Worm (Caenorhabditis elegans): Measurements from ENCODE around the gene R12B2.8.

The R12B2.8 gene

DNA sequence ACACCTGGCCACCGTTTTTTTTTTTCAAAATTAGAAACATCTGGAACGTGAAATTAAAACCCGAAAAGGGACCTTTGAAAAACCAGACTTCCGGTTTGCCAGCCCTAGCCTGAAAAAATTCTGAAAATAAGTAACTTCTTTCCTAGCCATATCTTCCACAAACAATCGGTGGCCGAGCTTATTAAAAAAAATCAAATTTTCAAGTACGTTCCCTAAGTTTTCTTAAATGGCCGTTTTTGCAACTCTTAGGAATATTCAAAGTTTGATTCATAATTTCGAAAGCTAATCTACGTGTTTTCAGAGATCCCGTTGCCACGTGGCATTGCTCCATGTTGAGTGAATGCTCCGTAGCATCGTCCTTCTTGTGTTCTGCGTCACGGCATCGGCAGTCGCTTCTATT is at the start of gene R12B2.8:
Gene R12B2.8, plus strand, starts transcription at position 301 of the 400 bp plus-strand sequence.
- no peak for TF ChIP-seq unc-62 (GFP tag; optimal IDR thresholded peaks at IDR 0.05)

DNA sequence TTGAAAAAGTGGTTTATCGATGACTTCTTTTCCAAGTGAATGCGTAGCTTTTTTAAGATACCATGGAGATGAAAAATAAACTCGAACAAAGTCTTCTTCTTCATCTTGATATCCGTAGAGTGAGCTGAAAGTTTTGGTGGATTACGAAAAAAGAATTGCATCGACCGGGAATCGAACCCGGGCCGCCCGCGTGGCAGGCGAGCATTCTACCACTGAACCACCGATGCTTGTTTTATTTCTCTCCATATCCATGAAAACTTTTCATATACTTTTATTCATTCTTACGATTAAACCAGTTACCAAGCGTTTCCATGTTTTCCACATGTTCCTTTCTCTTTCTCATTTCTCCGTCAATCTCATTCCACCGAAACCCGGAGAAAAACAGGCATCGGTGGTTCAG is 41.6 kb upstream of the R12B2.8 start:
- no peak for TF ChIP-seq unc-62 (GFP tag; optimal IDR thresholded peaks at IDR 0.05)

DNA sequence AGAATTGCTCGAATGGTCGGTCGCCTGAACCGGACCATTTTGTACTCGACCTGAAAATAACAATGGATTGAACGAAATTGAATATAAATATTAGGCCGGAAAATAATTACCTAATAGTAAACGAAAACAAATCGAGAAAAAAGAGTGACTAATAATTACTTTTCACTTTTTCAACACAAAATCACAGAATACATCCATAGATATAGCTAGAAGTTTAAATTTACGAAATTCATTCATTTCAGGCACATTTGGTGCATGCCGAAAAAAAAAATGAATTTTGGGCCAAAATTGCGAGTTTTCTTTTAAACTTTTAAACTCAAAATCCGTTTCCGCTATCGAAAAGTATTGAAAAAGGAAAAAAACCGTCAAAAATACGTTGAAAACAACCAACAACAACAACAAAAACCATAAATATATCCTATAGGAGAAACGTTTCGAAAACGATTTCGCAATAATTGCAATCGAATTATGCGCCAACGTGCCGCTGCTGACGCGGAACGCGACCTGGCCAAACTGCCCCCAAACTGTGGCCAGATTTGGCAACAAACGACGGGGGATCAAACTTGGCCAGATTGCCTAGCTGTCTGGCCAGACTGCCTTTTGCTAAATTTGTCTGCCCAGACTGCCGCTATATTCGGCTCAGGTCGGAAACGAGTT is 38.3 kb upstream of the R12B2.8 start, which contains the start of gene Y37B11A.3:
Gene Y37B11A.3, minus strand, starts transcription at position 51 of the 657 bp plus-strand sequence.
- TF ChIP-seq unc-62 (GFP tag; optimal IDR thresholded peaks at IDR 0.05): no peak

DNA sequence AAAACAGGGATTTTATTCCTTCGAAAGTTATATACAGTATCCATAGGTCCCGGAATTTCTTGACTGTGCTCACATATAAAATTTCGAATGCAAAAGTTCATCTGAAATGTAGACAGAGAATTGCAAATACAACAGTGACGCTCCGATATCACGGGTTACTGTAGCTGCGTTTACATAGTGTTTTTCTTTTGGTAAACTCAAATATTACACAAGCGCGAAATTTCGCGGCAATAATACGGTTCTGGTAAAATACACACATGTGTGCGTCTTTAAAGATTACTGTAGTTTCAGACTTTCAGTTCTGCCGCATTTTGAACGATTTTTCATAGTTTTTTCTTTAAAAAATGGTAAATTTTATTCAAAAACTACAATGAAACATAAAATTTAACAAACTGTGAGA is 33.2 kb upstream of the R12B2.8 start, which contains the start of gene rev-3:
Gene rev-3, minus strand, starts transcription at position 101 of the 400 bp plus-strand sequence.
- no peak for TF ChIP-seq unc-62 (GFP tag; optimal IDR thresholded peaks at IDR 0.05)

DNA sequence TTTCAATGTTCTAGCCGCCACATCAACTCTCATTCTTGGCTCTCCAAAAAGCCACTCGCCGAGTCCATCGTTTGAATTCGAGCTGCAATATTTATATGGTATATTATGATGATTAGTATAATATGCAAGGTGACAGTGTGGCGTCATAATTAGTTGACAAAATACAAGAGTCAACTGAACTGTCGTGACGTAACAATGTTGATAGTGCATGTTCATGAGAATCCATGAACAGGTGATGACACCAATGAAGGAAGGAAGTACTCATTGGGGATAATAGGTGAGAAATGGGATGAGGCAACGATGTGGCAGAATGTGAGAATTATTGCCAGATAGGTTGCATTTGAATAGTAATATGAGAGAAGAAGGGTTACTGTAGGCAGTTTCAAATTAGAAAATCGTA is 28.7 kb upstream of the R12B2.8 start:
- TF ChIP-seq unc-62 (GFP tag; optimal IDR thresholded peaks at IDR 0.05): no peak

DNA sequence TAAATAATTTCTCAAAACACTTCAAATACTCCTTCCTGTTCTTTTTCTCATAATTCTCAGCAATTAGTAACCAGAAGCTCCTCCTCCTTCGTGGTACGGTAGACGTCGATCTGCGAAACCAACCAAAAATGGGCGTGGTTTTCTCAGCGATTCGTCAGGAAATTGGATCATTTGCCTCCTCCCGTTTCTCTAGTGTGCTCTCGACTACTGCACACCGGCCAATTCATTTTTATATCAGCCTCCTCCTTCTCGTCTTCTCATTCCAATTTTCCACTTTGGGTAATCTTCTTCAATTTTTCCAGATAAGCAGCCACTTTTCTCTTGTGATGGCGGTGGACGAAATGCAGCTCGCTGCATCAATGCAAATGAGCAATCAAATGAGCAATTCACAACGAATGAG is 25.0 kb upstream of the R12B2.8 start, which contains the start of gene ceh-10:
Gene ceh-10, plus strand, starts transcription at position 301 of the 400 bp plus-strand sequence.
- no peak for TF ChIP-seq unc-62 (GFP tag; optimal IDR thresholded peaks at IDR 0.05)

DNA sequence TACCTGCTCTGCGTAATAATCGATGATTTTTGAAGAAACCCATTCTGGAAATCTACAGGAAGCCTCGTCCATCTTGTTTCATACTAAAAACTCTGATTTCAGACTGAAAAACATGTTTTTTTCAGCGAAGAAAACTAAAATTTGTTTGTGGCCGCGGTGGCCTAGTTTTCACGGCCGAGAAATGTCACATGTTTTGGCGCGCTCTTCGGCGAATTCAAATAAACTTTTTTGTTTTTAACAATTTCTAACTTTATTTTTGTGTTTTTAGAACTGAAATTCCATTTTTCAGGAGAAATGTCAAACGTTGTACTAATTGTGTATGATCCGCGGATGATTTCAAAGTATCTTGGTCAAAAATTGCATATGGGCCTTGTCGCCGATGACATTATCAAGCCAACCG is 20.7 kb upstream of the R12B2.8 start, which contains the start of the genes polq-1 and him-10:
Gene polq-1, minus strand, starts transcription at position 190 of the 400 bp plus-strand sequence.
Gene him-10, plus strand, starts transcription at position 290 of the 400 bp plus-strand sequence.
- TF ChIP-seq unc-62 (GFP tag; optimal IDR thresholded peaks at IDR 0.05): no peak

DNA sequence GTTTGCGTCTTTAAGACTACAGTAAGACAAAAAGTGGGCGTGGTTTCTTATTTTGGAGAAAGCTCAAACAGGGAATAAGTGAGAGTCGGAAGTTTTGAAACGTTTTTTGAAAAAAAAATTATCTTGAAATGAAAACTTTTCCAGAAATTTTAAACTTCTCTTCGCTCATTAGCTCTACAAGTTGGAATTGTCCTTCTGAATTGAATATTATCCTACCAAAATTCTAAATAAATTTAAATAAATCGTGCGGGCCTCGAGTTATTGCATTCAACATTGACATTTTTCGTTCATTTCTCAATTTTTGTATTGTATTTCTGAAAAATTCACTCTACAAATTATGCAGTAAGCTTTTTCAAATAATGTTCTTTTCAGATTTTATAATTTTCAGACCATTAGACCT is 18.4 kb upstream of the R12B2.8 start, which contains the start of gene R12B2.3:
Gene R12B2.3, plus strand, starts transcription at position 301 of the 400 bp plus-strand sequence.
- no peak for TF ChIP-seq unc-62 (GFP tag; optimal IDR thresholded peaks at IDR 0.05)

DNA sequence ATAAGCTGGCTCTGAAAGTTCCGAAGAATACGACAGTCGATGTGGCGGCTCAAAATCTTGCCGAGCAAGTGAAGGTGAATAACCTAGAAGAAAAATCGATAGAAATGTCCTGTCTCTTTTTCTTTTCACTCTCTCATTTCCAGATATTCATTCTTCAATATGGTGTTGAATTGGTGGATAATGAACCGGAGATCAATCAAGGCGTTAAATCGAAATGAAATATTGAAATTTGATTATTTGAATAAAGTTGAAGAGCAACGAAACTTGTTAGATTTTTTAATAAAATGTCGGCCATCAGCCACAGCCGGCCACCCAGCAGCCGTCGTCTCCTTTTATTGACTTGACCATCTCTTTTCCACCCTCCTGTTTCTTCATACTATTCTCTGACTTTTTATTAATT is 17.0 kb upstream of the R12B2.8 start, which contains the start of gene R12B2.2:
Gene R12B2.2, plus strand, starts transcription at position 301 of the 400 bp plus-strand sequence.
- no peak for TF ChIP-seq unc-62 (GFP tag; optimal IDR thresholded peaks at IDR 0.05)

DNA sequence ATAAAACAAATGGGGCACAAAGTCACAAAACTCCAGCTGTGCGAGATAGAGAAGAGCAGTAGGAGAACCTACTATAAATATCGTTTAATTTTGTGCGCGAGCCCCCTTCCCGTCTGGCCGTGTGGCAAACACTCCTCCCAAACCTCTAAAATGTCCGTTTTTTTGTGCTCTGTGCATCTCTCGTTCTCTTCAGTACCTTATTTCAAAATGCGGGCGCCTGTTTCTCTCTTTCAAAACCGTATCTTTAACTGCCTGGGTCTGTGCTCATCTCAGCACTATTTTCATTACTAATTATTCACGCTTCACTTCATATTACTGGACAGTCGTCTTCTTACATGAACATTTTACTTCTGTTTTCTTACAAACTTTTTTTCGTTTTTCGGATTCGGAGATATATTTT is 13.7 kb upstream of the R12B2.8 start:
- TF ChIP-seq unc-62 (GFP tag; optimal IDR thresholded peaks at IDR 0.05): no peak

DNA sequence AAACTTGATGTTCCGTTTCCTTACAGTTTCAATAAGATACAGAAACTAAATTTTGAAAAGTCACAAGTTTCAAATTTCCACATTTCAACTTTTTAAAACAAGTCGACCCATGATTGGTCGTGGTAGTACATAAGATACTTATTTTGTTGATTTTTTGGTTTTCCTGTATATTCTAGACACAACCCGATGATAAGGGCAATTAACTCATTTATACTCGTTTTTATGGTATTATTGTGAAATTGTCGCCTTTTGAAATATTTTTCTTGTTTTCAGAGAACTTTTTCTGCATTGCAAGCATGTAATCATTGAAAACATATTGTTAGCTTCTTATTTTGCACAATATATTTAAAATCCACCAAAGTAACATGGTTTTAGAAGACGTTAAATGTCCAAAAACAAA is 11.8 kb upstream of the R12B2.8 start:
- TF ChIP-seq unc-62 (GFP tag; optimal IDR thresholded peaks at IDR 0.05): no peak

DNA sequence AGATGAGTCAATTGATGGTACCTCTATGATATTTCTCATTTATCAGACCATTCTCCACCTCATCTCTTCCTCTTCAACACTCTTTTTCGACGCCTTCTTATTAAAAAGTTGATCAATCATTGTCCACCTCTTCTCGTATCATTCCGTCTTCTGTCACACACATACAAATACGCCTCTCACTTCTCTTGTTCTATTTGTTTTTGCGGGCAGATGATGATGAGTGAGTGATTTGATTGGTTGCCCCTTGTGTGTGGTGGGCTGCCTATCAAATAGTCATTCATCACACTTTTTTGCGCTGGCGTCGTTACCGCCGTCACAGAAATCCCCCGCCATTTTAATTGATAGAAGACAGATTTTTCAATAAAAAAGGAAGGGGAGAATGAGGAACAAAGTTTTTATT is 11.0 kb upstream of the R12B2.8 start:
- TF ChIP-seq unc-62 (GFP tag; optimal IDR thresholded peaks at IDR 0.05): no peak

DNA sequence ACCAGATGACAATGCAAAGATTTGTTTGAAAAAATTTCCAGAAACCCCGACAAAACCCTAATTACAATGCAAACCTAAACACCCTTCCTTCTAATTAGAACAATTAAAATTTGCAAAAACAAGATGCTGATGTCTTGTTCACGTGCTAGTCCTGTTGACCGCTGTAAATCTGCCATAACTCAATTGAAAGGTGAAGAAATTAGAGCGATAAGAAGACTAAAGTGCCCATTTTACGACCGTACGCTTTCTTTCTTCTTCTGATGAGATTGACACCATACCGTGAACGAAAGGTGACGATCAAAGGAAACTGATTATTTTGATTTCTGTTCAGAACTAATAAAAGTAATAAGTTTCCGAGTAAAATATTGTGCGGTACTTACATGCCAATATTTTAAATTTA is 10.2 kb upstream of the R12B2.8 start:
- no peak for TF ChIP-seq unc-62 (GFP tag; optimal IDR thresholded peaks at IDR 0.05)

DNA sequence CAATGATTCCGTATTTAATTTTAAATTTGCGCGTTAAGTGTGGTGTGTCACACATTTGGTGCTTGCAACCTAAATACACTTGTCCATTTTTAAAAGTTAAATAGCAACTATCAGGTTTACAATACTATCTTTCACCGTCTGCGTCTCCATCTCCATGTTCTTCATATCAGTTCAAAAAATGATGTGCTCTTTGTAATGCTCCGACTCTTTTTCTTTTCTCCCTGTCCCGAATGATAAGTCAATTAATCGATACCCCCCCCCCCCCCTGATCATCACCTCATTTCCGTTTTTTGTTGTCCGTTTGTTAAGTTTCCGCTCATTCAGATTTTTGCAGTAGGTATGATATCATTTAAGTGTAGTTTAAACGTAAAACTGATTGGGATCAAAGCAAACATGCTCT is 9.6 kb upstream of the R12B2.8 start:
- TF ChIP-seq unc-62 (GFP tag; optimal IDR thresholded peaks at IDR 0.05): no peak

DNA sequence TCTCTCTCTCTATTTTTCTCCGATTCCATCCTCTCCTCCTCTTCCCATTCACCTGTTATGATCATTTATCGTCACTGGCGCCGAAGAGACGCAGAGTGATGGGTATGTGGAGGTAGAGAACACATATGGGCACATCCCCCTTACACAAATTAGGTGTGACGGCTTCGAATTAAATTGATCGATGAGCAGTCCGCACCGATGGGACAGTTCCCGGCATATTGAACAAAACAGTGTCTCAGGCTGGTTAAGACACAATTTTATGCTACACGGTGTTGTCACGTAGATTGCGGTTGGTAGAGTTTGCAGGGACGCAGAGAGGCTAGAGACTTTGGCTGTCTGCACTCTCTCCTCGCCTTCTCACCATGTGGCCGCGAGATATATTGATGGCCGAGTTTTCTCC is 8.9 kb upstream of the R12B2.8 start, which contains the start of gene R12B2.7:
Gene R12B2.7, plus strand, starts transcription at position 247 of the 400 bp plus-strand sequence.
- TF ChIP-seq unc-62 (GFP tag; optimal IDR thresholded peaks at IDR 0.05): no peak

DNA sequence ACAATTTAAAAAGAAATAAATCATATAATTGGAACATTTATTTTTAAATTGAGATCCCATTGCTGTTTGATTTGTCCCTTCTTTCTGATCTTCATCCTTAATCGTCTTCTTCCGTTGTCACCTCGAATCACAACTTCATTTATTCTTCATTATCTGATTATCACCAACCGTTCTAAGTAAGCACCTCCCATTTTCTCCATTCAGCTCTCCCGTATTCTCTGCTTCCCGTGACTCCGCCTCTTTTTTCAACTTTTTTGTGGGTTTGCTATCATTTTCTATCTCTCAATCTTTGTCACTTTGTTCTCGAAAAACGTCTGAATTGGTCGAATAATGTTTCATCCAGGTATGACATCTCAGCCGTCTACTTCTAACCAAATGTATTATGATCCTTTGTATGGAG is 7.8 kb upstream of the R12B2.8 start, which contains the start of gene sma-4:
Gene sma-4, plus strand, starts transcription at position 301 of the 400 bp plus-strand sequence.
- TF ChIP-seq unc-62 (GFP tag; optimal IDR thresholded peaks at IDR 0.05): no peak

DNA sequence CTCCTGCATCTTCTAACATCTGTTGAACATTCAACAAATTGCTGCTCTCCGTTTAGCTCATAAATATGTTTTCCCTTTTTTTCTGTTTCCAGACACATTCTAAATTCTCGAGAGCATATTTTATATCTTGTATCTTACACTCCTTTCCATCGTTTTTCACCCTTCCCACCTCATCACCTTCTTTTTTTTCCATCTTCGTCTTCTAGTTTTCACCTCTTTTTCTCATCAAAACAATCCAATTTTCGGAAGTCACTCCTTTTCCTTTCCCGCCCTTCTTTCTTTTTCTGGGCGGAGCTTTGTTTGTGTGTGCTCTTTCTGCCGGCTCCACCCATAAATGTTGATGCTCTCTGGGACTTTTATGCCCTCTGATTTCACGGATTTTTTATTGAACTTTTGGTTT is 901 bp upstream of the R12B2.8 start:
- no peak for TF ChIP-seq unc-62 (GFP tag; optimal IDR thresholded peaks at IDR 0.05)
